Fruit fly (Drosophila melanogaster) Kc167 (cell line): Measurements from ENCODE around the gene CG34409.

Source experiments
- Sin3A ChIP-seq: fragments of >200 bp; optimal IDR thresholded peaks from 2 replicates; lab custom pipeline; 2018; ENCODE audit warnings: missing external identifiers
- h ChIP-seq: fragments of >200 bp; optimal IDR thresholded peaks from 3 replicates; lab custom pipeline; 2018; ENCODE audit warnings: missing external identifiers
- insv ChIP-seq: fragments of >200 bp; optimal IDR thresholded peaks from 3 replicates; lab custom pipeline; 2018; ENCODE audit warnings: missing external identifiers
- psq ChIP-seq: fragments of >200 bp; optimal IDR thresholded peaks from 2 replicates; lab custom pipeline; 2017; ENCODE audit warnings: missing external identifiers

DNA sequence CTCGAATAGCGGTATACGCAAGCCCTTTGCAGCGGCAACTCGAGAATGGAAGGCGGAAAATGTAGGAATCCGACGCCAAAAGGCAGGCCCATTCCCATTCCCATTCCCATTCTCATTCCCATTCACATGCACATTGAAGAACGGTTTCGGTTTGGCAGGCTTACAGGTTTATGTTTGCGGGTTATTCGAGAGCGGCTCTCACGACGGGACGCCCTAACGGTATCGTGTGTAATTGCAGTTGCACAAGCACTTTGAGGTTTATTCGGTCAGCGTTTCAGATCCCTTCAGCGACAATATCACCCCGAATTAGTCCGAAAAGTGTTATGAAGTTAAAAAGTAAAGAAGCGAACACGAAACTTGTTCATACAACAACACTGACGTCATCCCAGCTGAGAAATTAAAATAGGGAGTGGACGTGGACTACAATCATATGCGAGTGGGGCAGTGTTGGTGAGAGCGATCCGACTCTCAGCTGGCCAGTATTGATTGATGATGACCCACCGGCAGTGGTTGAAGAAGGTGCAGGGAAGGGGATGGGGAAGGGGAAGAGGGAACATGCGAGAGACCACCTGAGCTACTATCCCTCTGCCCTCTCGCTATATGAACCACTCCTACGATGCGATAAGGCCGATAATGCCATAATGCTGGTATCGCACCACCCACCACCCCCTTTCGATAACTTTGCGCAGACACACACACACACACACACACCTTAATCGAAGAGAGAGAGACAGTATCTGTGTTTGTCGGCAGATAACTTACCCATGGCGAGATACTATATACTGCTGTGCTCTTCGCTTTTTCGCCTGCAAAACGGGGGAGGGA, 41.8 kb downstream of the CG34409 start:
- TF ChIP-seq h (lab: Kevin White, UChicago) (no peak), Sin3A (lab: Kevin White, UChicago) (no peak), insv (no peak), psq (lab: Kevin White, UChicago) (no peak)
